Fruit fly (Drosophila melanogaster): ENCODE measurements around the gene CG34178.

Gene CG34178

DNA sequence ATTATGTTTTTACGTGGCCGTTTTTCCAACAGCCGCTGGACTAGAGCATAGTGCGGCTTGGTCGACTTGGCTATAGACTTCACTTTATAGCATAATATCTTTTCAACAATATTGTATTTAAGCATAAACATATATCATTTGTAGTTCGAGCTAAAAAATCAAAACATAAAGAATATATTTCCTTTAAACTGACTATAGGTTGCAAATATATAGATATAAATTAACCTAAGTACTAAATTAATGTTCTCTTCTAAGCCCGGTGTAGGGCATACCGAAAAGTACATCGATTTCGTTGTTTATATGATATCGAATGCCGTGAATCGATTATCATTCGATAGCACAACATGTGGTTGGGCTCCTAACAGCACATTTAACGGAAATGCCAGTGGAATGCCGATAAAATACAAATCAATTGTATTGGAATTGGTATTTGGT, 14.9 kb downstream of the CG34178 start, which contains the start of gene MFS18 (continued):
- TF ChIP-seq Sry-δ (GFP tag; optimal IDR thresholded peaks at IDR 0.05) (peak; percentile 48), bcd (GFP tag; optimal IDR thresholded peaks at IDR 0.05) (peak; percentile 98), Mes4 (GFP tag; optimal IDR thresholded peaks at IDR 0.05) (peak; percentile 76), wek (GFP tag; optimal IDR thresholded peaks at IDR 0.05) (peak; percentile 80), CG2116 (GFP tag; optimal IDR thresholded peaks at IDR 0.05) (peak; percentile 93), zen2 (GFP tag; IDR thresholded peaks at IDR 0.05; ENCODE audit: partially characterized antibody) (peak; percentile 77), NC2α (GFP tag; optimal IDR thresholded peaks at IDR 0.05) (peak; percentile 66), CG6272 (GFP tag; IDR thresholded peaks at IDR 0.05) (peak; percentile 98), ap (GFP tag; IDR thresholded peaks at IDR 0.05) (peak; percentile 98), Dbx (GFP tag; IDR thresholded peaks at IDR 0.05) (peak; percentile 98), D19B (GFP tag; optimal IDR thresholded peaks at IDR 0.05) (peak; percentile 94), hbn (GFP tag; IDR thresholded peaks at IDR 0.05; ENCODE audit: partially characterized antibody) (peak; percentile 46), Hr51 (GFP tag; optimal IDR thresholded peaks at IDR 0.05) (peak; percentile 98 to 99), nerfin-1 (tag; optimal IDR thresholded peaks at IDR 0.05) (peak; percentile 95), CG2889 (GFP tag; IDR thresholded peaks at IDR 0.05) (peak; percentile 97), Dfd (GFP tag; optimal IDR thresholded peaks at IDR 0.05) (no peak), Hmx (GFP tag; optimal IDR thresholded peaks at IDR 0.05) (peak; percentile 79), ro (GFP tag; IDR thresholded peaks at IDR 0.05) (peak; percentile 98), run (tag; optimal IDR thresholded peaks at IDR 0.05) (peak; percentile 93), gsb-n (tag; optimal IDR thresholded peaks at IDR 0.05) (peak; percentile 97), Aef1 (GFP tag; IDR thresholded peaks at IDR 0.05) (peak; percentile 98), Antp (GFP tag; optimal IDR thresholded peaks at IDR 0.05) (peak; percentile 76), Scr (GFP tag; IDR thresholded peaks at IDR 0.05; ENCODE audit: partially characterized antibody) (peak; percentile 68), CG6654 (GFP tag; optimal IDR thresholded peaks at IDR 0.05) (peak; percentile 91), gcm (GFP tag; optimal IDR thresholded peaks at IDR 0.05) (peak; percentile 96), sens (GFP tag) (peak; percentile 97), CG10147 (GFP tag; optimal IDR thresholded peaks at IDR 0.05) (peak; percentile 87), Elba2 (GFP tag; optimal IDR thresholded peaks at IDR 0.05) (peak; percentile 72), CG14860 (GFP tag; IDR thresholded peaks at IDR 0.05; ENCODE audit: partially characterized antibody) (peak; percentile 74; the same call in 2 of the 3 replicates), tgo (GFP tag; IDR thresholded peaks at IDR 0.05) (peak; percentile 99), Kr (GFP tag; optimal IDR thresholded peaks at IDR 0.05) (no peak), ranshi (GFP tag; IDR thresholded peaks at IDR 0.05) (peak; percentile 99), CG6683 (GFP tag; optimal IDR thresholded peaks at IDR 0.05) (peak; percentile 97), az2 (GFP tag; optimal IDR thresholded peaks at IDR 0.05) (peak; percentile 97), lilli (GFP tag; optimal IDR thresholded peaks at IDR 0.05) (peak; percentile 99), CG17612 (GFP tag; IDR thresholded peaks at IDR 0.05) (peak; percentile 98), tx (GFP tag; optimal IDR thresholded peaks at IDR 0.05) (peak; percentile 63), sens-2 (GFP tag; IDR thresholded peaks at IDR 0.05) (peak; percentile 97), her (GFP tag; optimal IDR thresholded peaks at IDR 0.05) (peak; percentile 69), CG13775 (GFP tag; optimal IDR thresholded peaks at IDR 0.05) (peak; percentile 98), chn (GFP tag; optimal IDR thresholded peaks at IDR 0.05) (peak; percentile 93), nmo (GFP tag; optimal IDR thresholded peaks at IDR 0.05) (peak; percentile 98), Poxn (GFP tag; IDR thresholded peaks at IDR 0.05) (peak; percentile 92), Hand (GFP tag; optimal IDR thresholded peaks at IDR 0.05) (peak; percentile 89), CG10462 (GFP tag; optimal IDR thresholded peaks at IDR 0.05) (peak; percentile 94), CG4360 (GFP tag; IDR thresholded peaks at IDR 0.05) (peak; percentile 90), CG14710 (tag; optimal IDR thresholded peaks at IDR 0.05) (peak; percentile 99), Sry-β (GFP tag; optimal IDR thresholded peaks at IDR 0.05) (peak; percentile 71), bigmax (GFP tag; optimal IDR thresholded peaks at IDR 0.05) (peak; percentile 75), fd3F (GFP tag; optimal IDR thresholded peaks at IDR 0.05) (peak; percentile 89), onecut (GFP tag; IDR thresholded peaks at IDR 0.05) (peak; percentile 89)
